Worm (Caenorhabditis elegans) whole organism, L4 larva: ENCODE results near the gene srx-125.

Experiments
- F10B5.3 ChIP-seq: sonication (generic microtip); optimal IDR thresholded peaks from 2 replicates; lab custom pipeline; 2016; ENCODE audit warnings: mild to moderate bottlenecking, missing genetic modification characterization, missing compliant biosample characterization
- F44E2.7 ChIP-seq: fragments of 200-800 bp; sonication (Bioruptor generic); IDR thresholded peaks from 2 replicates; pipeline ENCODE4 v2.1.2; 2022; ENCODE audit warnings: missing genetic modification characterization, missing compliant biosample characterization
- F49E8.2 ChIP-seq: sonication (generic microtip); optimal IDR thresholded peaks from 2 replicates; lab custom pipeline; 2016; ENCODE audit warnings: missing compliant biosample characterization, mild to moderate bottlenecking, missing genetic modification characterization, borderline replicate concordance
- T20F7.1 ChIP-seq: fragments of 200-800 bp; sonication (Bioruptor generic); optimal IDR thresholded peaks from 2 replicates; lab custom pipeline; 2018; ENCODE audit warnings: mild to moderate bottlenecking, missing genetic modification characterization, missing compliant biosample characterization
- Y48G9A.11 ChIP-seq: fragments of 200-800 bp; sonication (Bioruptor generic); IDR thresholded peaks from 2 replicates; pipeline ENCODE4 v1.3.6; 2022; ENCODE audit warnings: missing genetic modification reagents, missing genetic modification characterization, missing compliant biosample characterization
- ZK337.2 ChIP-seq: fragments of 200-800 bp; sonication (Bioruptor generic); IDR thresholded peaks from 2 replicates; pipeline ENCODE4 v1.3.6; 2022; ENCODE audit warnings: missing genetic modification reagents, missing genetic modification characterization, missing compliant biosample characterization
- aha-1 ChIP-seq: fragments of 150-350 bp; peaks from one replicate; lab custom pipeline; 2014; ENCODE audit warnings: missing biosample characterization, missing genetic modification characterization
- attf-4 ChIP-seq: sonication (generic microtip); optimal IDR thresholded peaks from 3 replicates; lab custom pipeline; 2017; ENCODE audit warnings: missing biosample characterization, missing genetic modification characterization
- ceh-32 ChIP-seq: sonication (generic microtip); optimal IDR thresholded peaks from 2 replicates; lab custom pipeline; 2016; ENCODE audit warnings: mild to moderate bottlenecking, missing genetic modification characterization, missing compliant biosample characterization; ENCODE audit not compliant: poor library complexity
- ces-1 ChIP-seq: fragments of 150-350 bp; sonication (generic microtip); optimal IDR thresholded peaks from 4 replicates; lab custom pipeline; 2014; ENCODE audit warnings: missing biosample characterization, missing genetic modification reagents, missing genetic modification characterization
- cey-2 ChIP-seq: sonication (generic microtip); optimal IDR thresholded peaks from 3 replicates; lab custom pipeline; 2017; ENCODE audit warnings: missing genetic modification characterization, mild to moderate bottlenecking, missing compliant biosample characterization, antibody characterized with exemption, borderline replicate concordance; ENCODE audit not compliant: insufficient read depth
- daf-19 ChIP-seq: fragments of 200-800 bp; sonication (Bioruptor generic); conservative IDR thresholded peaks from 2 replicates; pipeline ENCODE4 v1.3.6; 2022; ENCODE audit warnings: missing genetic modification characterization, missing compliant biosample characterization
- dpl-1 ChIP-seq: fragments of 150-350 bp; optimal IDR thresholded peaks from 2 replicates; lab custom pipeline; 2014; ENCODE audit warnings: missing biosample characterization, missing genetic modification reagents, missing genetic modification characterization
- duxl-1 ChIP-seq: sonication (generic microtip); optimal IDR thresholded peaks from 2 replicates; lab custom pipeline; 2016; ENCODE audit warnings: mild to moderate bottlenecking, missing genetic modification characterization, moderate library complexity, missing compliant biosample characterization; ENCODE audit not compliant: poor library complexity
- dve-1 ChIP-seq: sonication (generic microtip); optimal IDR thresholded peaks from 2 replicates; lab custom pipeline; 2017; ENCODE audit warnings: antibody characterized with exemption, mild to moderate bottlenecking, missing genetic modification characterization, missing compliant biosample characterization; ENCODE audit not compliant: insufficient read depth
- egl-27 ChIP-seq: sonication (generic microtip); optimal IDR thresholded peaks from 3 replicates; lab custom pipeline; 2017; ENCODE audit warnings: missing biosample characterization, missing genetic modification reagents, missing genetic modification characterization
- fkh-10 ChIP-seq: fragments of 150-350 bp; optimal IDR thresholded peaks from 2 replicates; lab custom pipeline; 2014; ENCODE audit warnings: missing biosample characterization, missing genetic modification reagents, missing genetic modification characterization
- gei-8 ChIP-seq: fragments of 200-800 bp; sonication (Bioruptor generic); optimal IDR thresholded peaks from 2 replicates; lab custom pipeline; 2018; ENCODE audit warnings: mild to moderate bottlenecking, missing genetic modification characterization, missing compliant biosample characterization
- hif-1 ChIP-seq, 2 experiments: sonication (generic microtip); optimal IDR thresholded peaks; 2 replicates each; lab custom pipeline; 2016 to 2017; ENCODE audit warnings: missing compliant biosample characterization in 2 of 2, missing genetic modification characterization in 2 of 2, missing genetic modification reagents in 2 of 2, missing genotype in 2 of 2, mild to moderate bottlenecking in 1 of 2
- hlh-11 ChIP-seq: fragments of 200-800 bp; sonication (Bioruptor generic); optimal IDR thresholded peaks from 2 replicates; lab custom pipeline; 2018; ENCODE audit warnings: mild to moderate bottlenecking, missing genetic modification characterization, missing compliant biosample characterization
- hlh-30 ChIP-seq: sonication (generic microtip); optimal IDR thresholded peaks from 2 replicates; lab custom pipeline; 2017; ENCODE audit warnings: antibody characterized with exemption, mild to moderate bottlenecking, missing genetic modification characterization, missing compliant biosample characterization; ENCODE audit not compliant: insufficient read depth
- jun-1 ChIP-seq: fragments of 150-350 bp; optimal IDR thresholded peaks from 2 replicates; lab custom pipeline; 2014; ENCODE audit warnings: missing biosample characterization, missing genetic modification reagents, missing genetic modification characterization
- lin-13 ChIP-seq: fragments of 150-350 bp; optimal IDR thresholded peaks from 2 replicates; lab custom pipeline; 2014; ENCODE audit warnings: missing biosample characterization, missing genetic modification reagents, missing genetic modification characterization
- lin-38 ChIP-seq: fragments of 200-800 bp; sonication (Bioruptor generic); IDR thresholded peaks from 2 replicates; pipeline ENCODE4 v1.3.6; 2022; ENCODE audit warnings: missing genetic modification reagents, missing genetic modification characterization, missing compliant biosample characterization
- lsy-2 ChIP-seq, 2 experiments: fragments of 150-350 bp in 1 of 2; sonication (generic microtip) in 1 of 2; optimal IDR thresholded peaks; 2 replicates each; lab custom pipeline; 2014 to 2017; ENCODE audit warnings: missing biosample characterization in 2 of 2, missing genetic modification characterization in 2 of 2
- mes-2 ChIP-seq: sonication (generic microtip); optimal IDR thresholded peaks from 2 replicates; lab custom pipeline; 2016; ENCODE audit warnings: missing genotype, mild to moderate bottlenecking, missing genetic modification characterization, missing compliant biosample characterization; ENCODE audit not compliant: poor library complexity, severe bottlenecking
- mxl-3 ChIP-seq: fragments of 200-800 bp; sonication (Bioruptor generic); optimal IDR thresholded peaks from 2 replicates; lab custom pipeline; 2018; ENCODE audit warnings: mild to moderate bottlenecking, missing genetic modification characterization, missing compliant biosample characterization
- nhr-237 ChIP-seq: sonication (generic microtip); optimal IDR thresholded peaks from 2 replicates; lab custom pipeline; 2017; ENCODE audit warnings: missing biosample characterization, missing genetic modification characterization
- nhr-25 ChIP-seq: sonication (generic microtip); optimal IDR thresholded peaks from 2 replicates; lab custom pipeline; 2017; ENCODE audit warnings: missing genetic modification characterization, mild to moderate bottlenecking, missing compliant biosample characterization, antibody characterized with exemption, moderate library complexity, borderline replicate concordance; ENCODE audit not compliant: insufficient read depth
- nhr-28 ChIP-seq: fragments of 150-350 bp; optimal IDR thresholded peaks from 2 replicates; lab custom pipeline; 2014; ENCODE audit warnings: missing biosample characterization, missing genetic modification characterization
- nhr-42 ChIP-seq: fragments of 200-800 bp; sonication (Bioruptor generic); IDR thresholded peaks from 2 replicates; pipeline ENCODE4 v1.3.6; 2022; ENCODE audit warnings: missing genetic modification characterization, missing compliant biosample characterization
- nhr-48 ChIP-seq: sonication (generic microtip); optimal IDR thresholded peaks from 2 replicates; lab custom pipeline; 2016; ENCODE audit warnings: mild to moderate bottlenecking, missing genetic modification characterization, missing compliant biosample characterization
- php-3 ChIP-seq: fragments of 200-800 bp; sonication (Bioruptor generic); IDR thresholded peaks from 2 replicates; pipeline ENCODE4 v1.3.6; 2022; ENCODE audit warnings: missing genetic modification reagents, missing genetic modification characterization, missing compliant biosample characterization
- pqm-1 ChIP-seq: sonication (generic microtip); optimal IDR thresholded peaks from 2 replicates; lab custom pipeline; 2017; ENCODE audit warnings: missing biosample characterization, missing genetic modification characterization
- unc-130 ChIP-seq: sonication (generic microtip); optimal IDR thresholded peaks from 2 replicates; lab custom pipeline; 2016; ENCODE audit warnings: missing genetic modification reagents, missing genetic modification characterization, missing compliant biosample characterization
- unc-62 ChIP-seq, 3 experiments: fragments of 150-350 bp in 1 of 3; sonication (generic microtip); optimal IDR thresholded peaks in 2 of 3; peaks in 1 of 3; 1 replicate in 1 of 3; 2 replicates in 2 of 3; lab custom pipeline; 2014 to 2017; ENCODE audit warnings: missing biosample characterization in 3 of 3, missing genetic modification characterization in 3 of 3, missing genetic modification reagents in 3 of 3, missing genotype in 1 of 3
- zfp-2 ChIP-seq: sonication (generic microtip); optimal IDR thresholded peaks from 2 replicates; lab custom pipeline; 2016; ENCODE audit warnings: mild to moderate bottlenecking, missing genetic modification characterization, missing compliant biosample characterization
- zip-2 ChIP-seq: fragments of 150-350 bp; optimal IDR thresholded peaks from 2 replicates; lab custom pipeline; 2014; ENCODE audit warnings: missing biosample characterization, missing genetic modification characterization

srx-125 gene

ce11 chrV:13406511-13406910, 39.4 kb downstream of the srx-125 start, which contains the start of gene F53F1.2:
Gene F53F1.2, plus strand, starts transcription at chrV:13406816.
- TF ChIP-seq cey-2 (tag; lab: Kevin White, UChicago) (no peak), attf-4 (tag; lab: Kevin White, UChicago) (no peak), nhr-25 (no peak), daf-19 (GFP tag; lab: Robert Waterston, UW) (no peak), dpl-1 (no peak), aha-1 (peak; percentile 91), nhr-237 (tag; lab: Kevin White, UChicago) (no peak), nhr-42 (GFP tag; lab: Robert Waterston, UW) (no peak), mxl-3 (no peak), php-3 (GFP tag; lab: Robert Waterston, UW) (no peak), nhr-28 (tag; lab: Kevin White, UChicago) (peak; percentile 11)
- TF ChIP-seq, all 104 proteins: peak for 2

- TF ChIP-seq dve-1 (peak; percentile 7), nhr-48 (tag; lab: Kevin White, UChicago) (no peak), T20F7.1 (GFP tag; lab: Kevin White, UChicago) (peak; percentile 22), hlh-30 (tag; lab: Kevin White, UChicago) (peak; percentile 21), hlh-11 (tag; lab: Kevin White, UChicago) (peak; percentile 25), F10B5.3 (tag; lab: Kevin White, UChicago) (no peak), jun-1 (tag; lab: Kevin White, UChicago) (no peak), pqm-1 (tag; lab: Kevin White, UChicago) (peak; percentile 41)
Observed at ce11 chrV:13407913-13408312, 40.8 kb downstream of the srx-125 start, which contains the start of gene F53F1.3. Gene F53F1.3, plus strand, starts transcription at chrV:13408242.

DNA sequence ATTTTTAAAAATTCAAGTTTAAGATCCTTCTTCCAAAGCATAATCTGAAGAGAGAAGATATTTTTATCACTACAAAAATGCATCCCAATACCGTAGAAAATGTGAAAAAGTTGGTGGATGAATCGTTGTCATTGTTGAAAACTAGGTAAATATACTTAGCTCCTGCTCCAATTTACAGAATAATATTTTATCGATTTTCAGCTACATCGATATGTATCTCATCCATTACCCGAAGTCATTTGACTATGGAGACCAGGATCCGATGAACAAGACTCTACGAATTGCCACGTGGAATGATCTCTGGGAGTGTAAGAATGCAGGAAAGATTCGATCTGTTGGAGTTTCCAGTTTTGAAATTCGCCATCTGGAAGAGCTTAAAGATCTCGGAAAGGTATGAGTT, 41.3 kb downstream of the srx-125 start:
- TF ChIP-seq duxl-1 (tag; lab: Kevin White, UChicago) (peak; percentile 1), aha-1 (peak; percentile 94), ces-1 (GFP tag; lab: Kevin White, UChicago) (no peak)
- TF ChIP-seq, all 104 proteins: peak for 2

DNA sequence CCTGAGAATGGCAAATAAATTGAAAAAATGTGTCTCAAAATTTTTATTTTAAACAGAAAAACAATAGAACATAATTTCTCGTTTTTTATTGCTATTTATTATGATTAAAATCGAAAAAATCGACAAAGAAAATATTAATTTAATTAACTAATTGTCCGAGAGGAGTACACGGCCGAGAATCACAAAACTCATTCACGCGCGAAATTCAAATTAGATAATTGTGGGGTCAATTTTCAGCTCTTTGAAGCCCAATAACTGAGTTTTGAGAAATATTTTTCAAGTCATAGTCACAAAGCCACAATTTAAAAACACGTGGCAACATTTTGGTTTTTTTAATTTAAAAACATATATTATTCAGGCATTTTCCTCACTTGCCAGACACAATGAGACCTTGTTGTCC, 42.0 kb downstream of the srx-125 start:
- TF ChIP-seq dpl-1 (peak; percentile 87), ZK337.2 (GFP tag; lab: Robert Waterston, UW) (0 out of 2 replicates have a peak, but pooled peaks have one; percentile 23), ceh-32 (tag; lab: Kevin White, UChicago) (no peak), egl-27 (tag; lab: Kevin White, UChicago) (no peak), lin-38 (GFP tag; lab: Robert Waterston, UW) (peak; percentile 51), T20F7.1 (GFP tag; lab: Kevin White, UChicago) (peak; percentile 2), cey-2 (tag; lab: Kevin White, UChicago) (no peak), lin-13 (GFP tag; lab: Kevin White, UChicago) (no peak), mes-2 (peak; percentile 90), aha-1 (peak; percentile 70), Y48G9A.11 (GFP tag; lab: Robert Waterston, UW) (peak; percentile 65; the same call in 1 of the 2 replicates), zip-2 (tag; lab: Kevin White, UChicago) (no peak), lsy-2 (tag; optimal IDR thresholded peaks at IDR 0.05; lab: Kevin White, UChicago) (peak in 1 of 2 experiments; percentile 31), hlh-11 (tag; lab: Kevin White, UChicago) (no peak), F44E2.7 (GFP tag; lab: Robert Waterston, UW) (no peak), unc-62 (GFP tag; optimal IDR thresholded peaks at IDR 0.05 in 1 of 2; lab: Kevin White, UChicago) (no peak), unc-62 (tag; optimal IDR thresholded peaks at IDR 0.05; lab: Kevin White, UChicago) (no peak), zfp-2 (tag; lab: Kevin White, UChicago) (no peak), hif-1 (tag; optimal IDR thresholded peaks at IDR 0.05; lab: Kevin White, UChicago) (peak in 1 of 2 experiments; percentile 1), F49E8.2 (peak; percentile 18), unc-130 (GFP tag; lab: Kevin White, UChicago) (peak; percentile 22), gei-8 (GFP tag; lab: Kevin White, UChicago) (no peak), fkh-10 (GFP tag; lab: Kevin White, UChicago) (no peak)
- TF ChIP-seq, all 104 proteins: peak for 11
